Worm (Caenorhabditis elegans) whole organism, young adult: ENCODE results near the gene K10H10.9.
A peak's percentile ranks its signal among the peaks of the same experiment; 100 is the strongest.

Experiments
- B0019.2 ChIP-seq: fragments of 200-800 bp; sonication (Bioruptor generic); conservative IDR thresholded peaks from 2 replicates; pipeline ENCODE4 v1.3.6; 2022; ENCODE audit warnings: missing genetic modification reagents, missing genetic modification characterization, missing compliant biosample characterization
- C06A6.2 ChIP-seq: fragments of 200-800 bp; sonication (Bioruptor generic); conservative IDR thresholded peaks from 2 replicates; pipeline ENCODE4 v1.3.6; 2022; ENCODE audit warnings: missing genetic modification characterization, missing compliant biosample characterization
- F22D6.2 ChIP-seq: sonication (generic microtip); optimal IDR thresholded peaks from 2 replicates; lab custom pipeline; 2016; ENCODE audit warnings: mild to moderate bottlenecking, missing genetic modification characterization, missing compliant biosample characterization
- F33H1.4 ChIP-seq: fragments of 200-800 bp; sonication (Bioruptor generic); IDR thresholded peaks from 2 replicates; pipeline ENCODE4 v1.3.6; 2022; ENCODE audit warnings: missing genetic modification reagents, missing genetic modification characterization, missing compliant biosample characterization
- F37B4.10 ChIP-seq: fragments of 200-800 bp; sonication (Bioruptor generic); IDR thresholded peaks from 2 replicates; pipeline ENCODE4 v1.3.6; 2022; ENCODE audit warnings: missing genetic modification characterization, missing compliant biosample characterization
- F39B2.1 ChIP-seq: fragments of 200-800 bp; sonication (Bioruptor generic); IDR thresholded peaks from 2 replicates; pipeline ENCODE4 v1.3.6; 2022; ENCODE audit warnings: missing genetic modification reagents, missing genetic modification characterization, missing compliant biosample characterization
- F57C9.4 ChIP-seq: sonication (generic microtip); optimal IDR thresholded peaks from 2 replicates; lab custom pipeline; 2017; ENCODE audit warnings: mild to moderate bottlenecking, missing genetic modification characterization, missing compliant biosample characterization
- Y53F4B.3 ChIP-seq: fragments of 200-800 bp; sonication (Bioruptor generic); IDR thresholded peaks from 2 replicates; pipeline ENCODE4 v1.3.6; 2022; ENCODE audit warnings: missing genetic modification reagents, missing genetic modification characterization, missing compliant biosample characterization
- Y95B8A.8 ChIP-seq: fragments of 200-800 bp; sonication (Bioruptor generic); IDR thresholded peaks from 2 replicates; pipeline ENCODE4 v1.3.6; 2022; ENCODE audit warnings: missing genetic modification reagents, missing genetic modification characterization, missing compliant biosample characterization
- aptf-3 ChIP-seq: fragments of 200-800 bp; sonication (Bioruptor generic); IDR thresholded peaks from 2 replicates; pipeline ENCODE4 v1.3.6; 2022; ENCODE audit warnings: missing genetic modification characterization, missing compliant biosample characterization
- attf-6 ChIP-seq: fragments of 200-800 bp; sonication (Bioruptor generic); IDR thresholded peaks from 2 replicates; pipeline ENCODE4 v1.3.6; 2022; ENCODE audit warnings: missing genetic modification reagents, missing genetic modification characterization, missing compliant biosample characterization
- ccch-3 ChIP-seq: fragments of 200-800 bp; sonication (Bioruptor generic); optimal IDR thresholded peaks from 2 replicates; lab custom pipeline; 2018; ENCODE audit warnings: mild to moderate bottlenecking, missing genetic modification characterization, missing compliant biosample characterization
- ceh-100 ChIP-seq: fragments of 200-800 bp; sonication (Bioruptor generic); IDR thresholded peaks from 2 replicates; pipeline ENCODE4 v1.3.6; 2022; ENCODE audit warnings: missing genetic modification reagents, missing genetic modification characterization, missing compliant biosample characterization
- ceh-91 ChIP-seq: fragments of 200-800 bp; sonication (Bioruptor generic); IDR thresholded peaks from 2 replicates; pipeline ENCODE4 v1.3.6; 2022; ENCODE audit warnings: missing genetic modification reagents, missing genetic modification characterization, missing compliant biosample characterization
- dpl-1 ChIP-seq: fragments of 150-350 bp; optimal IDR thresholded peaks from 2 replicates; lab custom pipeline; 2014; ENCODE audit warnings: missing biosample characterization, missing genetic modification reagents, missing genetic modification characterization
- efl-1 ChIP-seq: fragments of 150-350 bp; optimal IDR thresholded peaks from 2 replicates; lab custom pipeline; 2014; ENCODE audit warnings: missing biosample characterization, missing genetic modification reagents, missing genetic modification characterization
- egl-18 ChIP-seq: fragments of 200-800 bp; sonication (Bioruptor generic); IDR thresholded peaks from 2 replicates; pipeline ENCODE4 v1.3.6; 2022; ENCODE audit warnings: missing genetic modification reagents, missing genetic modification characterization, missing compliant biosample characterization
- egrh-3 ChIP-seq: fragments of 200-800 bp; sonication (Bioruptor generic); IDR thresholded peaks from 2 replicates; pipeline ENCODE4 v1.3.6; 2022; ENCODE audit warnings: missing genetic modification reagents, missing genetic modification characterization, missing compliant biosample characterization
- him-1 ChIP-seq: sonication (generic microtip); optimal IDR thresholded peaks from 2 replicates; lab custom pipeline; 2016; ENCODE audit warnings: missing genotype, missing genetic modification reagents, missing genetic modification characterization, missing compliant biosample characterization
- hlh-12 ChIP-seq: sonication (generic microtip); optimal IDR thresholded peaks from 2 replicates; lab custom pipeline; 2016; ENCODE audit warnings: missing genetic modification characterization, missing compliant biosample characterization
- hmg-1.2 ChIP-seq: fragments of 200-800 bp; sonication (Bioruptor generic); IDR thresholded peaks from 2 replicates; pipeline ENCODE4 v1.3.6; 2022; ENCODE audit warnings: missing genetic modification reagents, missing genetic modification characterization, missing compliant biosample characterization
- lin-26 ChIP-seq: fragments of 200-800 bp; sonication (Bioruptor generic); IDR thresholded peaks from 2 replicates; pipeline ENCODE4 v1.3.6; 2022; ENCODE audit warnings: missing genetic modification reagents, missing genetic modification characterization, missing compliant biosample characterization
- lin-35 ChIP-seq, 3 experiments: fragments of 150-350 bp in 2 of 3; sonication (generic microtip) in 1 of 3; optimal IDR thresholded peaks; 2 replicates each; lab custom pipeline; 2014 to 2018; ENCODE audit warnings: missing biosample characterization in 3 of 3, missing genetic modification characterization in 3 of 3, missing genetic modification reagents in 3 of 3
- lin-54 ChIP-seq: fragments of 200-800 bp; sonication (Bioruptor generic); optimal IDR thresholded peaks from 2 replicates; lab custom pipeline; 2018; ENCODE audit warnings: mild to moderate bottlenecking, missing genetic modification characterization, missing compliant biosample characterization
- madf-8 ChIP-seq: fragments of 200-800 bp; sonication (Bioruptor generic); conservative IDR thresholded peaks from 2 replicates; pipeline ENCODE4 v1.3.6; 2022; ENCODE audit warnings: missing genetic modification reagents, missing genetic modification characterization, missing compliant biosample characterization
- nhr-90 ChIP-seq: sonication (generic microtip); optimal IDR thresholded peaks from 2 replicates; lab custom pipeline; 2016; ENCODE audit warnings: missing genotype, mild to moderate bottlenecking, missing genetic modification characterization, missing compliant biosample characterization
- pbrm-1 ChIP-seq: fragments of 200-800 bp; sonication (Bioruptor generic); IDR thresholded peaks from 2 replicates; pipeline ENCODE4 v1.3.6; 2022; ENCODE audit warnings: missing genetic modification reagents, missing genetic modification characterization, missing compliant biosample characterization
- pha-4 ChIP-seq: fragments of 150-350 bp; sonication (generic microtip); optimal IDR thresholded peaks from 2 replicates; lab custom pipeline; 2014; ENCODE audit warnings: missing biosample characterization, missing genetic modification reagents, missing genetic modification characterization
- snpc-4 ChIP-seq, 5 experiments: fragments of 150-350 bp in 1 of 5; sonication (generic microtip) in 4 of 5; optimal IDR thresholded peaks; 2 replicates each; lab custom pipeline; 2014 to 2018; ENCODE audit warnings: missing genetic modification characterization in 5 of 5, missing biosample characterization in 3 of 5, antibody characterized with exemption in 2 of 5, mild to moderate bottlenecking in 2 of 5, missing compliant biosample characterization in 2 of 5, missing genotype in 2 of 5, moderate library complexity in 2 of 5, missing genetic modification reagents in 1 of 5
- somi-1 ChIP-seq: fragments of 200-800 bp; sonication (Bioruptor generic); optimal IDR thresholded peaks from 2 replicates; lab custom pipeline; 2018; ENCODE audit warnings: mild to moderate bottlenecking, missing genetic modification characterization, missing compliant biosample characterization
- tbx-9 ChIP-seq: sonication (generic microtip); optimal IDR thresholded peaks from 2 replicates; lab custom pipeline; 2016; ENCODE audit warnings: borderline replicate concordance, missing genetic modification characterization, inconsistent platforms, missing compliant biosample characterization
- zfh-2 ChIP-seq: fragments of 200-800 bp; sonication (Bioruptor generic); conservative IDR thresholded peaks from 2 replicates; pipeline ENCODE4 v1.3.6; 2022; ENCODE audit warnings: missing genetic modification reagents, missing genetic modification characterization, missing compliant biosample characterization
- ztf-25 ChIP-seq: fragments of 200-800 bp; sonication (Bioruptor generic); IDR thresholded peaks from 2 replicates; pipeline ENCODE4 v1.3.6; 2022; ENCODE audit warnings: missing genetic modification reagents, missing genetic modification characterization, missing compliant biosample characterization
- ztf-28 ChIP-seq: fragments of 200-800 bp; sonication (Bioruptor generic); IDR thresholded peaks from 2 replicates; pipeline ENCODE4 v1.3.6; 2022; ENCODE audit warnings: missing genetic modification reagents, missing genetic modification characterization, missing compliant biosample characterization
- ztf-3 ChIP-seq: fragments of 200-800 bp; sonication (Bioruptor generic); optimal IDR thresholded peaks from 2 replicates; lab custom pipeline; 2018; ENCODE audit warnings: mild to moderate bottlenecking, missing genetic modification characterization, missing compliant biosample characterization

The K10H10.9 gene

DNA sequence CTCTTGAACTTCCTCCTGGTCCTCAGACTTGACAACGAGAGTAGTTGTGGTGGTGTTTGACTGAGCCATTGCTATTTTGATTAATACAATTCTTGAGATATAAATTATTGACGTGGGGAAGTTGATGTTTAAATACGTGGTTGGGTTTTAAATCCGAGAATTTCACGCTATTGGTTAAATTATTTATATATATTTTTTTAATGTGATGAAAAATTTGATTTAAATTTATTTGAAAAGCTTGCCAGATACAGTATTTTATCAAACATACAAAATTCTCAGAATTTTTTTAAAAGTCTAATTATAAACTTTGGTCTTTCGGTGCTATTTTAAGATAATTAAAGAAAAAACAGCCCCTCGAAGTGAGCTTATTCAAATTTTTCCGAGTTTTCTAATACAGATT lies 7.4 kb downstream of the K10H10.9 start, which contains the start of the genes K10H10.7 and K10H10.10:
Gene K10H10.7, minus strand, starts transcription at position 101 of the 400 bp plus-strand sequence.
Gene K10H10.10, plus strand, starts transcription at position 204 of the 400 bp plus-strand sequence.
- TF ChIP-seq zfh-2 (GFP tag; lab: Robert Waterston, UW) (no peak), egl-18 (no peak), him-1 (tag; lab: Kevin White, UChicago) (no peak), Y53F4B.3 (no peak), dpl-1 (GFP tag; lab: Kevin White, UChicago) (no peak), lin-35 (GFP tag; optimal IDR thresholded peaks at IDR 0.05; lab: Kevin White, UChicago) (no peak), F39B2.1 (GFP tag; lab: Robert Waterston, UW) (no peak), attf-6 (GFP tag; lab: Robert Waterston, UW) (no peak), madf-8 (GFP tag; lab: Robert Waterston, UW) (no peak), ztf-28 (GFP tag; lab: Robert Waterston, UW) (no peak), Y95B8A.8 (GFP tag; lab: Robert Waterston, UW) (no peak), ztf-25 (GFP tag; lab: Robert Waterston, UW) (no peak)

DNA sequence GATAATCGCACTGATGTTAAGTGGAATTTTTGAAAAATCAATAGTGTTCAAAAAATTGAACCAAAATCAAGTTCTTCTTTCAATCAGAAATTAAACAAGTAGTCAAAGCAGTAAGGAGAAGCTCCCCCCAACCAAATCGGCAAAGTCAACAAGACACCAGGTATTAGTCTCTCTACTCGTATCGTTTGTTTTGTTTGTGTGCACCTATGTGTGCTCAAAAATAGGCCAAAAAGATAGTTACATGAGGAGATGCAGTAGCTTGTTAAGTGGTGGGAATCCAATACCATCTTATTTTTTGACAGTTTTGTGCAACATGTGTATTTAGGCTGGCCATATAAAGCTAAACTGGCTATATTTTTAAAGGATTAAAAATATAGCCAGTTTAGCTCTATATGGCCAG lies 8.7 kb downstream of the K10H10.9 start, which contains the start of gene K10H10.12:
Gene K10H10.12, minus strand, starts transcription at position 101 of the 400 bp plus-strand sequence.
- no peak for TF ChIP-seq lin-54
- TF ChIP-seq pbrm-1: no peak
- TF ChIP-seq snpc-4 (GFP tag; optimal IDR thresholded peaks at IDR 0.05; lab: Kevin White, UChicago): no peak
- TF ChIP-seq snpc-4 (tag; optimal IDR thresholded peaks at IDR 0.05; lab: Kevin White, UChicago): no peak
- TF ChIP-seq aptf-3 (GFP tag; lab: Robert Waterston, UW): no peak
- no peak for TF ChIP-seq egrh-3 (GFP tag; lab: Robert Waterston, UW)
- no peak for TF ChIP-seq F37B4.10 (GFP tag; lab: Robert Waterston, UW)
- no peak for TF ChIP-seq tbx-9 (tag; lab: Kevin White, UChicago)
- no peak for TF ChIP-seq F57C9.4 (tag; lab: Kevin White, UChicago)
- no peak for TF ChIP-seq hlh-12 (tag; lab: Kevin White, UChicago)
- TF ChIP-seq F33H1.4 (GFP tag; lab: Robert Waterston, UW): no peak
- no peak for TF ChIP-seq ceh-100 (GFP tag; lab: Robert Waterston, UW)
- no peak for TF ChIP-seq B0019.2 (GFP tag; lab: Robert Waterston, UW)
- TF ChIP-seq ztf-3 (GFP tag; lab: Kevin White, UChicago): no peak
- TF ChIP-seq F39B2.1 (GFP tag; lab: Robert Waterston, UW): no peak
- TF ChIP-seq efl-1 (GFP tag; lab: Kevin White, UChicago): no peak
- TF ChIP-seq ccch-3 (GFP tag; lab: Kevin White, UChicago): no peak
- TF ChIP-seq zfh-2 (GFP tag; lab: Robert Waterston, UW): no peak

- TF ChIP-seq C06A6.2 (GFP tag; lab: Robert Waterston, UW): no peak
- TF ChIP-seq hmg-1.2 (GFP tag; lab: Robert Waterston, UW): peak; percentile 42; the same call in 1 of the 2 replicates
- no peak for TF ChIP-seq nhr-90 (tag; lab: Kevin White, UChicago)
- TF ChIP-seq somi-1: no peak
- TF ChIP-seq hlh-12 (tag; lab: Kevin White, UChicago): no peak
These were observed 11.9 kb downstream of the K10H10.9 start, which contains the start of gene K10H10.6 for ce11 chrII:14502997-14503396. Gene K10H10.6, plus strand, starts transcription at chrII:14503297.

- TF ChIP-seq lin-26 (GFP tag; lab: Robert Waterston, UW) (no peak), F22D6.2 (tag; lab: Kevin White, UChicago) (no peak), ceh-91 (GFP tag; lab: Robert Waterston, UW) (no peak), pha-4 (no peak)
These were observed 13.5 kb downstream of the K10H10.9 start, which contains the start of gene K10H10.5 for ce11 chrII:14501447-14501846. Gene K10H10.5, plus strand, starts transcription at chrII:14501747.
